Comparison of ENCODE assay signal across 1 fruit fly cellular context in the genomic region with DNA sequence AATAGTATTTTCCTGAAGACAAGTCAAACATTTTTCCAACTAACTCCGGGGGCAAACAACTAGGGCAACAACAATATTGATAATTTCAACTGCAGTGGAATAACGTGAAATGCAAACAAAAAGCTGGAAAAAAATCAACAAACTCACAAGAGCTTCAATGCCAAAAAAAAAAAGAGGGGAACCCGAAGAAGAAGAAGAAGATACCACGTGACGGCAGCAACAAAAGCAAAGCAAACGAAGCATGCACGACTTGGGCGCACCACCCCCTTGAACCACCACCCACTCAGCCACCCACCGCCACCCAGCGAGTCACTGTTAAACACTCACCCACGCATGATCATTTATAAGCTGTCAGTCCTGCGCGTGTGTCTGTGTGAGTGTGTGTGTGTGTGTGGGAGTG.
TF ChIP-seq lines count a peak whose summit lies in the region.

No protein-coding gene starts in this region.

TF ChIP-seq in whole organism, embryonic, 481 proteins besides CTCF, POLR2A, EP300 and RAD21 (continued from another document):
- TF ChIP-seq z (GFP tag; IDR thresholded peaks at IDR 0.05; lab: Robert Waterston, UW) (peak; percentile 45; the same call in 1 of the 3 replicates), gem (tag; optimal IDR thresholded peaks at IDR 0.05; lab: Kevin White, UChicago) (peak; percentile 10), CG17568 (GFP tag; optimal IDR thresholded peaks at IDR 0.05; lab: Kevin White, UChicago) (peak; percentile 54), CG5180 (GFP tag; optimal IDR thresholded peaks at IDR 0.05; lab: Kevin White, UChicago) (peak; percentile 19), CG1233 (GFP tag; optimal IDR thresholded peaks at IDR 0.05; lab: Kevin White, UChicago) (no peak), Hr78 (GFP tag; optimal IDR thresholded peaks at IDR 0.05; lab: Kevin White, UChicago) (peak in 1 of 2 experiments; percentile 43), ranshi (GFP tag; IDR thresholded peaks at IDR 0.05; lab: Robert Waterston, UW) (no peak), trem (tag; optimal IDR thresholded peaks at IDR 0.05; lab: Kevin White, UChicago) (no peak), slou (GFP tag; optimal IDR thresholded peaks at IDR 0.05; lab: Kevin White, UChicago) (no peak), CG17359 (tag; optimal IDR thresholded peaks at IDR 0.05; lab: Kevin White, UChicago) (peak; percentile 31), Asciz (GFP tag; optimal IDR thresholded peaks at IDR 0.05; lab: Kevin White, UChicago) (peak; percentile 45), ttk (GFP tag; IDR thresholded peaks at IDR 0.05; lab: Robert Waterston, UW) (peak; percentile 57), abd-A (tag; optimal IDR thresholded peaks at IDR 0.05; lab: Kevin White, UChicago) (peak; percentile 12), CG43689 (GFP tag; IDR thresholded peaks at IDR 0.05; lab: Robert Waterston, UW) (no peak), HLHmδ (GFP tag; optimal IDR thresholded peaks at IDR 0.05; lab: Kevin White, UChicago) (no peak), cg (GFP tag; optimal IDR thresholded peaks at IDR 0.05; lab: Kevin White, UChicago) (peak; percentile 56), CG4360 (GFP tag; IDR thresholded peaks at IDR 0.05; lab: Robert Waterston, UW) (peak; percentile 66), Hmr (GFP tag; optimal IDR thresholded peaks at IDR 0.05; lab: Kevin White, UChicago) (peak; percentile 22), nom (GFP tag; optimal IDR thresholded peaks at IDR 0.05; lab: Kevin White, UChicago) (no peak), kni (GFP tag; optimal IDR thresholded peaks at IDR 0.05; lab: Kevin White, UChicago) (peak; percentile 34), cwo (GFP tag; optimal IDR thresholded peaks at IDR 0.05; lab: Kevin White, UChicago) (peak; percentile 90), B-H1 (GFP tag; IDR thresholded peaks at IDR 0.05; lab: Robert Waterston, UW) (no peak; the same call in 2 of the 3 replicates), CG4707 (GFP tag; optimal IDR thresholded peaks at IDR 0.05; lab: Kevin White, UChicago) (peak; percentile 52), seq (GFP tag; IDR thresholded peaks at IDR 0.05; lab: Robert Waterston, UW) (0 out of 2 replicates have a peak, but pooled peaks have one; percentile 13), nerfin-1 (tag; optimal IDR thresholded peaks at IDR 0.05; lab: Kevin White, UChicago) (peak; percentile 15), chm (GFP tag; IDR thresholded peaks at IDR 0.05; lab: Robert Waterston, UW) (peak; percentile 43; the same call in 1 of the 2 replicates), eve (GFP tag; optimal IDR thresholded peaks at IDR 0.05; lab: Kevin White, UChicago) (no peak), chinmo (GFP tag; IDR thresholded peaks at IDR 0.05; lab: Robert Waterston, UW; ENCODE audit: partially characterized antibody) (0 out of 4 replicates have a peak, but pooled peaks have one; percentile 49), mirr (GFP tag; optimal IDR thresholded peaks at IDR 0.05; lab: Kevin White, UChicago) (peak; percentile 13), Deaf1 (tag; optimal IDR thresholded peaks at IDR 0.05; lab: Kevin White, UChicago) (peak; percentile 29), hkb (optimal IDR thresholded peaks at IDR 0.05; lab: Kevin White, UChicago) (no peak), hkb (GFP tag; IDR thresholded peaks at IDR 0.05; lab: Robert Waterston, UW) (no peak), CG13296 (GFP tag; optimal IDR thresholded peaks at IDR 0.05; lab: Kevin White, UChicago) (peak; percentile 14), B-H2 (GFP tag; optimal IDR thresholded peaks at IDR 0.05; lab: Kevin White, UChicago) (no peak), stc (GFP tag; IDR thresholded peaks at IDR 0.05; lab: Robert Waterston, UW) (0 out of 2 replicates have a peak, but pooled peaks have one; percentile 18), sqz (GFP tag; optimal IDR thresholded peaks at IDR 0.05; lab: Kevin White, UChicago) (peak; percentile 64), CG7271 (tag; optimal IDR thresholded peaks at IDR 0.05; lab: Kevin White, UChicago) (no peak), Atf6 (GFP tag; IDR thresholded peaks at IDR 0.05; lab: Robert Waterston, UW) (peak; percentile 12; the same call in 1 of the 2 replicates), CG10543 (GFP tag; optimal IDR thresholded peaks at IDR 0.05; lab: Kevin White, UChicago) (peak; percentile 56), CG14710 (tag; optimal IDR thresholded peaks at IDR 0.05; lab: Kevin White, UChicago) (peak; percentile 8), ewg (GFP tag; optimal IDR thresholded peaks at IDR 0.05; lab: Kevin White, UChicago) (peak; percentile 28), CG15601 (tag; optimal IDR thresholded peaks at IDR 0.05; lab: Kevin White, UChicago) (peak; percentile 46), CG3407 (GFP tag; optimal IDR thresholded peaks at IDR 0.05; lab: Kevin White, UChicago) (peak; percentile 67), tx (GFP tag; optimal IDR thresholded peaks at IDR 0.05; lab: Kevin White, UChicago) (no peak), salm (tag; optimal IDR thresholded peaks at IDR 0.05; lab: Kevin White, UChicago) (peak; percentile 41), Taf1 (GFP tag; IDR thresholded peaks at IDR 0.05; lab: Robert Waterston, UW) (no peak), D (optimal IDR thresholded peaks at IDR 0.05; lab: Kevin White, UChicago) (no peak), D (GFP tag; optimal IDR thresholded peaks at IDR 0.05; lab: Kevin White, UChicago) (peak; percentile 8), crol (GFP tag; IDR thresholded peaks at IDR 0.05; lab: Robert Waterston, UW) (peak; percentile 86), CG14441 (GFP tag; IDR thresholded peaks at IDR 0.05; lab: Robert Waterston, UW) (peak; percentile 48; the same call in 1 of the 2 replicates), lmd (GFP tag; IDR thresholded peaks at IDR 0.05; lab: Robert Waterston, UW) (no peak), pum (GFP tag; optimal IDR thresholded peaks at IDR 0.05; lab: Kevin White, UChicago) (no peak), Hmx (GFP tag; optimal IDR thresholded peaks at IDR 0.05; lab: Kevin White, UChicago) (no peak), gcm2 (GFP tag; optimal IDR thresholded peaks at IDR 0.05; lab: Kevin White, UChicago) (no peak), nau (GFP tag; optimal IDR thresholded peaks at IDR 0.05; lab: Kevin White, UChicago) (peak; percentile 31), Hr51 (GFP tag; optimal IDR thresholded peaks at IDR 0.05; lab: Kevin White, UChicago) (peak in 1 of 2 experiments; percentile 6), fd102C (GFP tag; optimal IDR thresholded peaks at IDR 0.05; lab: Kevin White, UChicago) (no peak), CG8290 (GFP tag; optimal IDR thresholded peaks at IDR 0.05; lab: Kevin White, UChicago) (peak; percentile 18), CG8290 (tag; optimal IDR thresholded peaks at IDR 0.05; lab: Kevin White, UChicago) (peak; percentile 14 to 22), Drgx (GFP tag; IDR thresholded peaks at IDR 0.05; lab: Robert Waterston, UW) (peak; percentile 35; the same call in 1 of the 2 replicates), CoRest (tag; optimal IDR thresholded peaks at IDR 0.05; lab: Kevin White, UChicago) (peak; percentile 5), CG1529 (GFP tag; optimal IDR thresholded peaks at IDR 0.05; lab: Kevin White, UChicago) (peak; percentile 36), Neu2 (GFP tag; optimal IDR thresholded peaks at IDR 0.05; lab: Kevin White, UChicago; ENCODE audit: borderline replicate concordance) (no peak), HLH4C (GFP tag; IDR thresholded peaks at IDR 0.05; lab: Robert Waterston, UW; ENCODE audit: partially characterized antibody) (no peak), MTF-1 (GFP tag; optimal IDR thresholded peaks at IDR 0.05; lab: Kevin White, UChicago; ENCODE audit: borderline replicate concordance) (peak; percentile 2), sug (tag; optimal IDR thresholded peaks at IDR 0.05; lab: Kevin White, UChicago) (peak; percentile 35), Dbx (GFP tag; IDR thresholded peaks at IDR 0.05; lab: Robert Waterston, UW) (0 out of 3 replicates have a peak, but pooled peaks have one; percentile 27), gsb-n (tag; optimal IDR thresholded peaks at IDR 0.05; lab: Kevin White, UChicago) (peak; percentile 15), Blimp-1 (GFP tag; optimal IDR thresholded peaks at IDR 0.05; lab: Kevin White, UChicago) (peak; percentile 42), so (GFP tag; IDR thresholded peaks at IDR 0.05; lab: Robert Waterston, UW) (peak; percentile 60; the same call in 1 of the 3 replicates), CG2678 (tag; optimal IDR thresholded peaks at IDR 0.05; lab: Kevin White, UChicago) (peak; percentile 13), ATbp (GFP tag; optimal IDR thresholded peaks at IDR 0.05; lab: Kevin White, UChicago) (peak; percentile 69), CG7987 (GFP tag; optimal IDR thresholded peaks at IDR 0.05; lab: Kevin White, UChicago) (no peak), Rfx (GFP tag; IDR thresholded peaks at IDR 0.05; lab: Robert Waterston, UW) (peak; percentile 34; the same call in 1 of the 2 replicates), Fer1 (GFP tag; optimal IDR thresholded peaks at IDR 0.05; lab: Kevin White, UChicago) (peak; percentile 12), CG6813 (GFP tag; optimal IDR thresholded peaks at IDR 0.05; lab: Kevin White, UChicago) (peak; percentile 63), CG17385 (GFP tag; optimal IDR thresholded peaks at IDR 0.05; lab: Kevin White, UChicago) (peak; percentile 84), row (GFP tag; IDR thresholded peaks at IDR 0.05; lab: Robert Waterston, UW) (no peak), pan (optimal IDR thresholded peaks at IDR 0.05; lab: Kevin White, UChicago) (no peak), pan (GFP tag; optimal IDR thresholded peaks at IDR 0.05 in 1 of 2, IDR thresholded peaks at IDR 0.05 in 1 of 2) (no peak), wek (GFP tag; optimal IDR thresholded peaks at IDR 0.05; lab: Kevin White, UChicago) (peak; percentile 26), lov (optimal IDR thresholded peaks at IDR 0.05; lab: Kevin White, UChicago) (no peak), lov (GFP tag; IDR thresholded peaks at IDR 0.05; lab: Robert Waterston, UW) (0 out of 3 replicates have a peak, but pooled peaks have one; percentile 5), ci (GFP tag; IDR thresholded peaks at IDR 0.05; lab: Robert Waterston, UW) (peak; percentile 87), ara (GFP tag; IDR thresholded peaks at IDR 0.05; lab: Robert Waterston, UW) (0 out of 2 replicates have a peak, but pooled peaks have one; percentile 6), gsb (GFP tag; IDR thresholded peaks at IDR 0.05; lab: Robert Waterston, UW) (0 out of 2 replicates have a peak, but pooled peaks have one; percentile 27), PHDP (tag; optimal IDR thresholded peaks at IDR 0.05; lab: Kevin White, UChicago) (peak; percentile 32), TFAM (GFP tag; optimal IDR thresholded peaks at IDR 0.05; lab: Kevin White, UChicago) (no peak), dysf (GFP tag; IDR thresholded peaks at IDR 0.05; lab: Robert Waterston, UW) (peak; percentile 37; the same call in 1 of the 3 replicates), org-1 (GFP tag; optimal IDR thresholded peaks at IDR 0.05; lab: Kevin White, UChicago) (peak; percentile 26), CG12071 (GFP tag; optimal IDR thresholded peaks at IDR 0.05; lab: Kevin White, UChicago) (peak; percentile 10), Ptx1 (GFP tag; IDR thresholded peaks at IDR 0.05; lab: Robert Waterston, UW) (no peak), tna (GFP tag; IDR thresholded peaks at IDR 0.05; lab: Robert Waterston, UW; ENCODE audit: partially characterized antibody) (0 out of 2 replicates have a peak, but pooled peaks have one; percentile 31), Mes4 (GFP tag; optimal IDR thresholded peaks at IDR 0.05; lab: Kevin White, UChicago) (peak; percentile 24), fd64A (GFP tag; optimal IDR thresholded peaks at IDR 0.05; lab: Kevin White, UChicago) (peak; percentile 58), CG32532 (GFP tag; IDR thresholded peaks at IDR 0.05; lab: Robert Waterston, UW) (0 out of 2 replicates have a peak, but pooled peaks have one; percentile 10), CG16779 (GFP tag; IDR thresholded peaks at IDR 0.05; lab: Robert Waterston, UW) (peak; percentile 37; the same call in 1 of the 2 replicates), CG6765 (GFP tag; optimal IDR thresholded peaks at IDR 0.05; lab: Kevin White, UChicago) (no peak), CG2199 (GFP tag; IDR thresholded peaks at IDR 0.05; lab: Robert Waterston, UW) (peak; percentile 77; the same call in 1 of the 3 replicates), bsh (GFP tag; optimal IDR thresholded peaks at IDR 0.05; lab: Kevin White, UChicago) (peak in 1 of 2 experiments; percentile 24), CG10565 (GFP tag; optimal IDR thresholded peaks at IDR 0.05; lab: Kevin White, UChicago) (no peak), vvl (GFP tag; IDR thresholded peaks at IDR 0.05; lab: Robert Waterston, UW) (peak; percentile 45; the same call in 1 of the 2 replicates), lab (GFP tag; optimal IDR thresholded peaks at IDR 0.05; lab: Kevin White, UChicago) (peak; percentile 61), Vsx1 (GFP tag; optimal IDR thresholded peaks at IDR 0.05; lab: Kevin White, UChicago) (peak; percentile 37), CG12659 (GFP tag; optimal IDR thresholded peaks at IDR 0.05; lab: Kevin White, UChicago) (peak; percentile 13), luna (GFP tag; optimal IDR thresholded peaks at IDR 0.05; lab: Kevin White, UChicago) (no peak), CG15514 (GFP tag; optimal IDR thresholded peaks at IDR 0.05; lab: Kevin White, UChicago) (peak; percentile 19), Hey (tag; optimal IDR thresholded peaks at IDR 0.05; lab: Kevin White, UChicago) (peak; percentile 21), Sox100B (GFP tag; optimal IDR thresholded peaks at IDR 0.05; lab: Kevin White, UChicago) (peak; percentile 14), dmrt11E (tag; optimal IDR thresholded peaks at IDR 0.05; lab: Kevin White, UChicago) (peak; percentile 12), CG11398 (GFP tag; optimal IDR thresholded peaks at IDR 0.05; lab: Kevin White, UChicago) (peak; percentile 17), CG7839 (tag; optimal IDR thresholded peaks at IDR 0.05; lab: Kevin White, UChicago) (no peak), CG33557 (GFP tag; optimal IDR thresholded peaks at IDR 0.05; lab: Kevin White, UChicago) (peak; percentile 28), CG13424 (tag; optimal IDR thresholded peaks at IDR 0.05; lab: Kevin White, UChicago) (peak; percentile 8)
